Worm (Caenorhabditis elegans) whole organism, late embryonic: ENCODE data around the gene Y48E1B.8.

ENCODE experiments used
- C08G9.2 ChIP-seq: sonication (generic microtip); optimal IDR thresholded peaks from 2 replicates; lab custom pipeline; 2016; ENCODE audit warnings: mild to moderate bottlenecking, missing genetic modification characterization, moderate library complexity, missing compliant biosample characterization
- F13H6.1 ChIP-seq: sonication (generic microtip); optimal IDR thresholded peaks from 2 replicates; lab custom pipeline; 2016; ENCODE audit warnings: missing genetic modification characterization, missing compliant biosample characterization
- T23F11.4 ChIP-seq: fragments of 200-800 bp; sonication (Bioruptor generic); optimal IDR thresholded peaks from 2 replicates; lab custom pipeline; 2018; ENCODE audit warnings: mild to moderate bottlenecking, missing genetic modification characterization, missing compliant biosample characterization
- ahr-1 ChIP-seq: sonication (generic microtip); optimal IDR thresholded peaks from 2 replicates; lab custom pipeline; 2016; ENCODE audit warnings: missing genetic modification characterization, missing compliant biosample characterization
- ceh-14 ChIP-seq: sonication (generic microtip); optimal IDR thresholded peaks from 2 replicates; lab custom pipeline; 2016; ENCODE audit warnings: missing genotype, missing genetic modification characterization, missing compliant biosample characterization
- ceh-18 ChIP-seq: sonication (generic microtip); optimal IDR thresholded peaks from 2 replicates; lab custom pipeline; 2016; ENCODE audit warnings: missing genetic modification characterization, missing compliant biosample characterization
- ceh-19 ChIP-seq: fragments of 200-800 bp; sonication (Bioruptor generic); optimal IDR thresholded peaks from 2 replicates; lab custom pipeline; 2018; ENCODE audit warnings: mild to moderate bottlenecking, missing genetic modification characterization, missing compliant biosample characterization
- ceh-31 ChIP-seq: sonication (generic microtip); optimal IDR thresholded peaks from 2 replicates; lab custom pipeline; 2016; ENCODE audit warnings: missing genetic modification characterization, missing compliant biosample characterization
- ceh-34 ChIP-seq: sonication (generic microtip); optimal IDR thresholded peaks from 2 replicates; lab custom pipeline; 2016; ENCODE audit warnings: mild to moderate bottlenecking, missing genetic modification characterization, missing compliant biosample characterization
- ceh-45 ChIP-seq: fragments of 200-800 bp; sonication (Bioruptor generic); IDR thresholded peaks from 2 replicates; pipeline ENCODE4 v1.3.6; 2022; ENCODE audit warnings: missing genetic modification reagents, missing genetic modification characterization, missing compliant biosample characterization
- ceh-9 ChIP-seq: sonication (generic microtip); optimal IDR thresholded peaks from 2 replicates; lab custom pipeline; 2016; ENCODE audit warnings: mild to moderate bottlenecking, missing genetic modification characterization, inconsistent platforms, missing compliant biosample characterization
- dve-1 ChIP-seq: sonication (generic microtip); optimal IDR thresholded peaks from 2 replicates; lab custom pipeline; 2017; ENCODE audit warnings: antibody characterized with exemption, mild to moderate bottlenecking, missing genetic modification characterization, missing compliant biosample characterization
- elt-2 ChIP-seq: sonication (generic microtip); optimal IDR thresholded peaks from 2 replicates; lab custom pipeline; 2016; ENCODE audit warnings: missing genetic modification reagents, missing genetic modification characterization, missing compliant biosample characterization
- elt-4 ChIP-seq: sonication (generic microtip); optimal IDR thresholded peaks from 2 replicates; lab custom pipeline; 2016; ENCODE audit warnings: missing genetic modification characterization, missing compliant biosample characterization
- eyg-1 ChIP-seq: sonication (generic microtip); optimal IDR thresholded peaks from 2 replicates; lab custom pipeline; 2016; ENCODE audit warnings: missing genotype, missing genetic modification characterization, missing compliant biosample characterization
- fkh-10 ChIP-seq: fragments of 150-350 bp; optimal IDR thresholded peaks from 2 replicates; lab custom pipeline; 2014; ENCODE audit warnings: missing biosample characterization, missing genetic modification reagents, missing genetic modification characterization
- hlh-15 ChIP-seq: sonication (generic microtip); optimal IDR thresholded peaks from 2 replicates; lab custom pipeline; 2016; ENCODE audit warnings: missing genetic modification characterization, missing compliant biosample characterization
- hlh-8 ChIP-seq: sonication (generic microtip); optimal IDR thresholded peaks from 2 replicates; lab custom pipeline; 2016; ENCODE audit warnings: missing genotype, missing genetic modification characterization, missing compliant biosample characterization
- lim-6 ChIP-seq: sonication (generic microtip); optimal IDR thresholded peaks from 2 replicates; lab custom pipeline; 2016; ENCODE audit warnings: missing genetic modification characterization, missing compliant biosample characterization
- madf-2 ChIP-seq: sonication (generic microtip); optimal IDR thresholded peaks from 2 replicates; lab custom pipeline; 2017; ENCODE audit warnings: missing genetic modification characterization, missing compliant biosample characterization
- mec-3 ChIP-seq: sonication (generic microtip); optimal IDR thresholded peaks from 2 replicates; lab custom pipeline; 2016; ENCODE audit warnings: borderline replicate concordance, missing genetic modification characterization, missing compliant biosample characterization
- pros-1 ChIP-seq: fragments of 150-350 bp; optimal IDR thresholded peaks from 2 replicates; lab custom pipeline; 2014; ENCODE audit warnings: missing biosample characterization, missing genetic modification reagents, missing genetic modification characterization
- ref-2 ChIP-seq: sonication (generic microtip); optimal IDR thresholded peaks from 2 replicates; lab custom pipeline; 2016; ENCODE audit warnings: missing genetic modification characterization, missing compliant biosample characterization
- sox-2 ChIP-seq: fragments of 200-800 bp; sonication (Bioruptor generic); IDR thresholded peaks from 2 replicates; pipeline ENCODE4 v1.3.6; 2022; ENCODE audit warnings: missing genetic modification reagents, missing genetic modification characterization, missing compliant biosample characterization
- sox-4 ChIP-seq: sonication (generic microtip); optimal IDR thresholded peaks from 2 replicates; lab custom pipeline; 2017; ENCODE audit warnings: mild to moderate bottlenecking, missing genetic modification characterization, inconsistent platforms, missing compliant biosample characterization
- tbx-7 ChIP-seq: sonication (generic microtip); optimal IDR thresholded peaks from 2 replicates; lab custom pipeline; 2016; ENCODE audit warnings: missing genotype, missing genetic modification characterization, missing compliant biosample characterization
- ttx-3 ChIP-seq: sonication (generic microtip); optimal IDR thresholded peaks from 2 replicates; lab custom pipeline; 2016; ENCODE audit warnings: missing genetic modification reagents, missing genetic modification characterization, missing compliant biosample characterization
- unc-3 ChIP-seq, 2 experiments: fragments of 200-800 bp in 1 of 2; sonication (Bioruptor generic) in 1 of 2; sonication (generic microtip) in 1 of 2; conservative IDR thresholded peaks in 1 of 2; optimal IDR thresholded peaks in 1 of 2; 2 replicates each; pipeline versions ENCODE4 v1.3.6 to Lab custom; 2016 to 2022; ENCODE audit warnings: missing compliant biosample characterization in 2 of 2, missing genetic modification characterization in 2 of 2, missing genetic modification reagents in 1 of 2
- ztf-16 ChIP-seq: sonication (generic microtip); optimal IDR thresholded peaks from 2 replicates; lab custom pipeline; 2017; ENCODE audit warnings: missing genetic modification characterization, missing compliant biosample characterization

The Y48E1B.8 gene

DNA sequence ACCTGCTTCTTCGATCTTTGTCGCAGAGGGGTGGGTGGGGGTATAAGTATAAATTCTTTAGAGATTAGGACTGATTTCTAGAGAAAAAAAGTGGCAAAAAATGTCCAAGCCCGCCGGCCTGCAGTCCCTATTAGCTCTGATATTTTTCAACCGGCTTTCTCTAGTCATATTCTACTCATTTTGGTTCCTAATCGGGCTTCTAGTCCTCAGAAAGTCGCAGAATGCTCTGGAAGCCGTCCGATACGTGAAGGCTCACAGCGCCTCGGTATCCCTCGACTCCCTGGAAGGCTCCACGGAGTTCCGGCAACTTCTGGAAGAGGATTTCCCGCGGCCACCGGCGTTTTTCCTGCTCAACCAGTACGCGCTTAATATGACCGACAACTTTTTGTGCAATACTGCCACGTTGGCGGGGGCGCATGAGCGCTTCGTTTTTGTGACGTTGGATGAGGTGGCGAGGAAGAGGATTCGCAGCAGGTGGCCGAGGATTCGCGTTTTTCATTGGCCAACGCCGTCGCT lies at the start of gene Y48E1B.8:
Y48E1B.8 (plus strand) TSS at position 51 of the 516 bp plus-strand sequence.
- TF ChIP-seq F13H6.1 (no peak), ceh-34 (tag; lab: Kevin White, UChicago) (no peak), C08G9.2 (tag; lab: Kevin White, UChicago) (peak; percentile 14), ztf-16 (tag; lab: Kevin White, UChicago) (no peak)

DNA sequence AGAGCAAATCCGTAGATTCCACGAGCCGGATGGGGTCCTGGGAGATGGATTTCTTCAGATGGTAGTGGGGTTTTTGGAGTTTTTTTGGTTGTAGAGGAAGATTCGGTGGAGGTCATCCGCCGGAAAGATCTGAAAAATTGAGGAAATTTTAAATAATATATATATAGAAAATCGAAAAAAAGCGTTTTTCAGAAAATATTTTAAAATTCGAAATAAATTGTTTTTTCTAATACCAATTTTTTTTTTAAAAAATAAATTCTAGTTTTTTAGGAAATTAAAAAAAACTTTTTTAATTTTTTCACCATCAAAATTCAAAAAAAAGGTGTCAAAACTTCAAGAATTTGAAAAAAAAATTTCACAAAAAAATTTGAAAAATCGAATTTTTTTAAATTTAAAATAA lies 44.5 kb upstream of the Y48E1B.8 start, which contains the start of the genes noa-1 and Y48E1B.17:
noa-1 (minus strand) TSS at position 101 of the 400 bp plus-strand sequence.
Y48E1B.17 (minus strand) TSS at position 129 of the 400 bp plus-strand sequence.
- TF ChIP-seq ceh-14 (tag; lab: Kevin White, UChicago) (no peak), T23F11.4 (GFP tag; lab: Kevin White, UChicago) (no peak), eyg-1 (no peak), ref-2 (tag; lab: Kevin White, UChicago) (no peak), hlh-15 (tag; lab: Kevin White, UChicago) (no peak)

DNA sequence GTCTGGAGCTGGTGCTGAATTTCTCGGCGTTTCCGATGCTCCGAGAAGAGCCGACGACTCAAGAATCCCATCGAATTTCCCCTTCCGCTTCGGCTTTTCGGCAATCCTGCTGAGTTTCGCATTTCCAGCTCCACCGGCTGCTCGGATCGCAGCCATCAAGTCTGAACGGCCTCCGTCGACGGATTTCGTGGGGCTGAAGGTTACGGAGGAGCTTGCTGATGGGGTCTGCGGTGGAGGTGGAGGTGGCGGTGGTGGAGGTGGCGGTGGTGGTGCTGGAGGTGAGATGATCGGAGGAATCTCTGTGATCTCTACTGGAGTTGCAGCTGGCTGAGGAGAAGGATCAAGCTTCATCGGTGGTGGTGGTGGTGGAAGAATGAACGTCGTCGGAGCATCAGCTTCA lies 42.5 kb upstream of the Y48E1B.8 start:
- TF ChIP-seq ahr-1 (tag; lab: Kevin White, UChicago): no peak
- TF ChIP-seq fkh-10: no peak
- no peak for TF ChIP-seq ceh-18 (tag; lab: Kevin White, UChicago)
- TF ChIP-seq sox-4 (tag; lab: Kevin White, UChicago): no peak
- TF ChIP-seq ceh-19 (GFP tag; lab: Kevin White, UChicago): no peak

DNA sequence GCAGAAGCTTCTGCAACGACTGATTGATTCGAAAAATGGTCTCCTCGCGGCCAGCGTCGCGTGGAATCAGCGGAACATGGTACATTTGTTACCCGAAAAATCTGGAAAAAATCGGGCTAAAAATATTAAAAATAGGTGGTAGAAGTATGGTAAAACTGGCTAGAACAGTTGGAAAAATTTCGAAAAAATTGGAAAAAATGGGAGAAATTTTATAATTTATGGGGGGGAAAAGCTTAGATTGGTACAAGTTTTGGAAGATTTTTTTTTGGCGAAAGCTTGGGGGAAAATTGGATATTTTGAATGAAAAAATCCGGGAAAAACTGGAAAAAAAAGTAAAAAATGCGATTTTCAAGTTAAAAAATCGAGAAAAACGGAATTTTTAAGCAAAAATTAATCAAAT lies 38.0 kb upstream of the Y48E1B.8 start, which contains the start of gene ddl-2:
ddl-2 (minus strand) TSS at position 101 of the 400 bp plus-strand sequence.
- TF ChIP-seq ztf-16 (tag; lab: Kevin White, UChicago): no peak
- no peak for TF ChIP-seq lim-6 (tag; lab: Kevin White, UChicago)
- TF ChIP-seq elt-2: no peak
- TF ChIP-seq ceh-9: no peak
- no peak for TF ChIP-seq unc-3 (GFP tag; conservative IDR thresholded peaks at IDR 0.05; lab: Robert Waterston, UW)
- no peak for TF ChIP-seq unc-3 (tag; optimal IDR thresholded peaks at IDR 0.05; lab: Kevin White, UChicago)
- TF ChIP-seq fkh-10: no peak
- no peak for TF ChIP-seq hlh-8 (tag; lab: Kevin White, UChicago)
- no peak for TF ChIP-seq sox-4 (tag; lab: Kevin White, UChicago)
- TF ChIP-seq ceh-31 (tag; lab: Kevin White, UChicago): no peak

DNA sequence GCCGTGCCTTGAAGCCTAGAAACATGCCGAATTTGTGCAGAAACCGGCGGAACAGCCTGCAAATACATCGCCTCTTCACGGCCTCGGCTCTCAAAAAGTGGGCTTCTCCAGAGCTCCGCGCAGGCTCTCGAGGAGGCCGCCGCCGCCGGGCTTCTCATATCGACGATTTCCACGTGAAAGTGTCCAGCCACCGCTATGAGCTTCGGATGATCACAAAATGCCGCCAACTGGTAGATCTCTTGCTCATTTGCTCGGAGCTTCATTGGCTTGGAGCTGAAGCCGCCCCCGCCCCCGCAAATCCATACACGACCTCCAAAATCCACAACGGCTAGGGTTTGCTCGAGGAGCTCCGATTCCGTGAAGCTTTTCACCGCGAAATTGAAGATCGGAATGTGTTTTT lies 25.0 kb upstream of the Y48E1B.8 start:
- TF ChIP-seq lim-6 (tag; lab: Kevin White, UChicago) (no peak), ahr-1 (tag; lab: Kevin White, UChicago) (no peak), mec-3 (tag; lab: Kevin White, UChicago) (peak; percentile 80), tbx-7 (no peak)
- TF ChIP-seq, all 69 proteins: peak for 1

DNA sequence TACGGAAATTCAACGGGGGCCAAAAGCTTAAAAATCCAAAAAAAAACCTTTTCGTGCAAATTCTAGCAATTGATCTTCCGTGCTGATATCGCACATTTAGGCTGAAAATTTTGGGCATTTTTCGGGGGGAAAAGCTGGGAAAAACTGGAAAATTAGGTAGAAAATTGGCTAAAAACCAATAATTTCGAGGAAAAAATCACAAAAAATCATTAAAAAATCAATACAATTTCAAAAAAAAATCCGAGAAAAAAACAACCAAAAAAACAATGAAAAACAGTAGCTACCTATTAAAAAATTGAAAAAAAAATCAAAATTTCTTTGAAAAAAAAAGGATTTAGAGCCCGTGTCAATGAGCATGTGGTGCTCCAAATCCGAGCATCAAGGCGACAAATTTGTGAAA lies 17.6 kb upstream of the Y48E1B.8 start, which contains the start of gene Y48E1B.3:
Y48E1B.3 (minus strand) TSS at position 101 of the 400 bp plus-strand sequence.
- TF ChIP-seq ahr-1 (tag; lab: Kevin White, UChicago) (no peak), sox-2 (no peak), madf-2 (tag; lab: Kevin White, UChicago) (no peak), pros-1 (tag; lab: Kevin White, UChicago) (no peak), ceh-19 (GFP tag; lab: Kevin White, UChicago) (no peak), dve-1 (tag; lab: Kevin White, UChicago) (no peak), elt-4 (no peak), T23F11.4 (GFP tag; lab: Kevin White, UChicago) (no peak), ceh-45 (no peak), ttx-3 (tag; lab: Kevin White, UChicago) (no peak)
- TF ChIP-seq, all 69 proteins: peak for 0
